Worm (Caenorhabditis elegans): ENCODE measurements around the gene vkmt-1.
A peak's percentile ranks its signal among the peaks of the same experiment; 100 is the strongest.

Gene vkmt-1

DNA sequence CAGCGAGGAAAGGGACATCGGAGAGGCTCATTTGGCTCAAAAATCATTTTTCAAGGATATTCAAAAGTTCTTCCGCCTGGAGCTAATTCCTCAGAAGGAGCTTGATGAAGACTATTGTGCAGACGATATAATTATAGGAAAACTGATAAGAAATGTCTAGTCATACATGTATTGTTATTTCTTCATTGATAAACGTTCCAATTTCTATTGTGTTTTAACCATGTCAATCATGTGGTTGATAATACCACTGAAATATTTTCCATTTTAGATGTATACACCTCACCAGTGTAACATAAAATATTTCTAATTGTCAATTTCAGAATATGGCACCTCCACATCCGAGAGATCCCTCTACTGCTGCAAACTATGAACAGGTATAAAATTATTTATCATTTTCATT, 815 bp downstream of the vkmt-1 start, which contains the start of gene ltah-1.1 (continued):
- TF ChIP-seq pha-4 (GFP tag; IDR thresholded peaks at IDR 0.05) (no peak), pha-4 (tag; optimal IDR thresholded peaks at IDR 0.05) (no peak), dmd-8 (GFP tag; IDR thresholded peaks at IDR 0.05) (no peak), R02D3.7 (tag; optimal IDR thresholded peaks at IDR 0.05) (no peak), hlh-11 (tag; optimal IDR thresholded peaks at IDR 0.05) (peak; percentile 2), dve-1 (tag; optimal IDR thresholded peaks at IDR 0.05; ENCODE audit: insufficient read depth) (peak; percentile 27), rbr-2 (tag; optimal IDR thresholded peaks at IDR 0.05) (no peak), Y48G9A.11 (GFP tag; IDR thresholded peaks at IDR 0.05) (no peak), tra-1 (GFP tag; IDR thresholded peaks at IDR 0.05) (no peak), lin-15B (tag; optimal IDR thresholded peaks at IDR 0.05) (no peak), hif-1 (tag; optimal IDR thresholded peaks at IDR 0.05) (no peak), cey-2 (tag; optimal IDR thresholded peaks at IDR 0.05; ENCODE audit: borderline replicate concordance, insufficient read depth) (no peak), F49E8.2 (tag; optimal IDR thresholded peaks at IDR 0.05; ENCODE audit: borderline replicate concordance) (no peak), T26A8.4 (GFP tag; IDR thresholded peaks at IDR 0.05) (no peak), dmd-6 (GFP tag; IDR thresholded peaks at IDR 0.05) (peak; percentile 42; the same call in 1 of the 2 replicates)

DNA sequence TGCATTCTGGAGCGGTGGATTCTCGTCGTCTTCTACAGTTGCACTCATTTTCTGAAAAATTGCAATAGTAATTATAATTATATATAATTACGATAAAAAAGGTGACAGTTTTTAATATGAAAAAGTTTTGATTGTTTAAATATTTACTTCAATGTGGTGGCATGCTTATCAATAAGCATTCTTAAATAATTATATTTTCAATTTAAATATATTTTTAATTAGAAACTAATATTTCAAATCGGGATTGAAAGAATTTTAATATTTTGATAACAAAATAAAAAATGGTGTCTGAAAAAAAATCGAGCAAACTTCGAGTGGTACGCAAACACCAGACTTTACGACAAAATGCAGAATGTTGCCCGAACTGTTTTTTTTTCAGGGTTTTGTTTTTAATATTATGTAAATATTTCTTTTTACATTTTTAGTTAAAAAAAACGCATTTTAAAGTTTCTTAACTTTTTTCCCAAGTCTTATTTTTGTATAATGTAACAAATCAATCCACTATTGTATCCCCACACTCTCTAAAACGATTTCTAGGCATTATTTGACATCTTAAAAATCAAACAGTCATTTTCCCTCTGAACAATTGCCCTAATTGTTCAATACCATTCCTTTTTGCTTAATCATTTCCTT, 3.7 kb downstream of the vkmt-1 start, which contains the start of the genes C42C1.12 and C42C1.19:
Gene C42C1.12 (minus strand): TSS at position 51 of the 633 bp plus-strand sequence.
Gene C42C1.19 (plus strand): TSS at position 583 of the 633 bp plus-strand sequence.
- peak; percentile 7 for TF ChIP-seq dve-1 (tag; optimal IDR thresholded peaks at IDR 0.05; ENCODE audit: insufficient read depth)
- no peak for TF ChIP-seq ceh-28 (tag; optimal IDR thresholded peaks at IDR 0.05)
- peak; percentile 53 for TF ChIP-seq dpl-1 (GFP tag; optimal IDR thresholded peaks at IDR 0.05)
- no peak for TF ChIP-seq ama-1 (optimal IDR thresholded peaks at IDR 0.05)
- TF ChIP-seq lsy-2 (tag; optimal IDR thresholded peaks at IDR 0.05) = peak in 1 of 2 experiments; percentile 73
- peak; percentile 45 for TF ChIP-seq mes-2 (tag; optimal IDR thresholded peaks at IDR 0.05; ENCODE audit: poor library complexity, severe bottlenecking)
- peak; percentile 73 for TF ChIP-seq ztf-7 (tag; optimal IDR thresholded peaks at IDR 0.05)

DNA sequence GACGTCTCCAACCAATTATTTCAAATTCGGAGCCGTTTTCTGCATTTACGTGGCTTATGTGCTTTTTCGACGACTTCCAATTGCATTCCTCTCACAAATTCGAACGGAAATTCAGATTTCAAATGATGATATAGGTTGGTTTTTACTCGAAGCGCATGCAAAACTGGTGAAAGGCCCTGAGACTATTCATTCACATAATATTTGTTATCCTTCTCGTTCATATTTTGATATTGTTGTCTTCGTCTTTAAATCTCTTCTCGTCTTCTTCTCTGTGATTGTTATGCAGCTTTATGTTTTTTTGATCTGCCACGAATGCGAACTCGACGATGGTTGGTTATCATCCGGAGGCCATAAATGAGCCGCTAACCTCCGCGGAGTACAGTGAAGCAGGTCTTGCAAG, 4.3 kb downstream of the vkmt-1 start, which contains the start of gene hpo-12:
Gene hpo-12 (plus strand): TSS at position 301 of the 400 bp plus-strand sequence.
- no peak for TF ChIP-seq unc-130 (GFP tag; optimal IDR thresholded peaks at IDR 0.05)
- peak in 1 of 2 experiments; percentile 44 for TF ChIP-seq unc-62 (GFP tag; optimal IDR thresholded peaks at IDR 0.05 in 1 of 2)
- no peak for TF ChIP-seq unc-62 (tag; optimal IDR thresholded peaks at IDR 0.05)

DNA sequence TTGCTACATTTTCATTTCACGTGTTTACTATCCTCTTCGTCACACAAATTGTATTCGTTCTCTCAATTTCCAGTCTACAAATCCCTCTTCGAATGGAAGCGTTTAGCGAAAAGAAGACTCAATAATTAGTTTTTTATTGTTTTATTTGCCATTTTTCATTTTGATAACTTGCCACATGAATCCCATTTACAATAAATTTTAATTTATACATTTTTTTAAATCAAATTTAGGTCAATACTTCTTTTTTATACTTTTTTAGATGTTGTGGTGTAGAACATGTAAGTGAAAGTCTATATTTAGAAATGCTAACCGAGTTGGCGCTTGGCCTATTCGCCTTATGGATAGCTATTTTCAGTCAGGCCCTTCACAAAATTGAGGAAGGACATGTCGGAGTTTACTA, 9.1 kb downstream of the vkmt-1 start, which contains the start of gene erl-1:
Gene erl-1 (plus strand): TSS at position 301 of the 400 bp plus-strand sequence.
- no peak for TF ChIP-seq jun-1 (tag; optimal IDR thresholded peaks at IDR 0.05)
- TF ChIP-seq gei-8 (GFP tag; optimal IDR thresholded peaks at IDR 0.05) = no peak

DNA sequence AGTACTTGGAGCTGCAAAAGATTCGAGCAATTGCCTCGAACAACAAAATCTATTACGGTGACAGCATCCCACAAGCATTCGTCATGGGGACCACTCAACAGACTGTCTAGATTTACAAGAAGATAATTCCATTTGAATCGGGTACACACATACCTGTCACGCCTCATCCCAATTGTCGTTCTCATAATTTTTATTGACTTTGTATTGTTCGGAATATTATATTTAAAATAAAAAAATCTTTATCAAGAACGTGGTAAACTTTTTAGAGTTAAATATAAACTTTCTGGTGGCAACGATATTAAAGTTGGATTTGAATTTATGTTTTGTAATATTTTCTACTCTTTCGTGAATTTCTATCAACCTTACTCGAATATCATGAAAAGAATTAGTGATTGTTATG, 10.6 kb downstream of the vkmt-1 start, which contains the start of gene C42C1.9:
Gene C42C1.9 (plus strand): TSS at position 301 of the 400 bp plus-strand sequence.
- TF ChIP-seq nhr-10 (tag; optimal IDR thresholded peaks at IDR 0.05) = no peak
- TF ChIP-seq ceh-82 (tag; optimal IDR thresholded peaks at IDR 0.05) = no peak
- no peak for TF ChIP-seq dpl-1 (GFP tag; optimal IDR thresholded peaks at IDR 0.05)
- TF ChIP-seq lin-13 (GFP tag; optimal IDR thresholded peaks at IDR 0.05) = no peak
- TF ChIP-seq nhr-102 (tag; optimal IDR thresholded peaks at IDR 0.05) = no peak
- no peak for TF ChIP-seq mes-2 (tag; optimal IDR thresholded peaks at IDR 0.05; ENCODE audit: poor library complexity, severe bottlenecking)
- no peak for TF ChIP-seq fkh-10 (GFP tag; optimal IDR thresholded peaks at IDR 0.05)
- no peak for TF ChIP-seq D1046.2 (GFP tag; IDR thresholded peaks at IDR 0.05)
- no peak for TF ChIP-seq hmg-1.1 (GFP tag; IDR thresholded peaks at IDR 0.05)
- TF ChIP-seq spr-1 (tag; optimal IDR thresholded peaks at IDR 0.05) = no peak
- TF ChIP-seq dve-1 (tag; optimal IDR thresholded peaks at IDR 0.05; ENCODE audit: insufficient read depth) = no peak
- no peak for TF ChIP-seq lin-38 (GFP tag; IDR thresholded peaks at IDR 0.05)
- TF ChIP-seq attf-4 (tag; optimal IDR thresholded peaks at IDR 0.05) = no peak
- TF ChIP-seq F10B5.3 (tag; optimal IDR thresholded peaks at IDR 0.05) = no peak
- no peak for TF ChIP-seq ama-1 (optimal IDR thresholded peaks at IDR 0.05)
- TF ChIP-seq F26F4.8 (GFP tag; conservative IDR thresholded peaks at IDR 0.05) = no peak

Measured in whole organism, L4 larva.